Worm (Caenorhabditis elegans) whole organism, L2 larva: ENCODE measurements around the gene nhr-268.
A peak's percentile ranks its signal among the peaks of the same experiment; 100 is the strongest.
"Not testable (repeated sequence)": the region's sequence is repeated elsewhere in the genome, so short reads cannot be mapped to it uniquely, and the experiment has no call there.

ENCODE experiments used
- C34F6.9 ChIP-seq: fragments of 150-350 bp; optimal IDR thresholded peaks from 2 replicates; lab custom pipeline; 2014; ENCODE audit warnings: missing biosample characterization, missing genetic modification characterization
- F13H6.1 ChIP-seq: sonication (generic microtip); optimal IDR thresholded peaks from 2 replicates; lab custom pipeline; 2016; ENCODE audit warnings: missing genetic modification characterization, missing compliant biosample characterization
- R02D3.7 ChIP-seq: fragments of 150-350 bp; optimal IDR thresholded peaks from 2 replicates; lab custom pipeline; 2014; ENCODE audit warnings: missing biosample characterization, missing genetic modification characterization
- Y55F3AM.14 ChIP-seq: fragments of 200-800 bp; sonication (Bioruptor generic); optimal IDR thresholded peaks from 2 replicates; lab custom pipeline; 2018; ENCODE audit warnings: mild to moderate bottlenecking, missing genetic modification characterization, missing compliant biosample characterization
- ZK546.5 ChIP-seq: sonication (generic microtip); optimal IDR thresholded peaks from 2 replicates; lab custom pipeline; 2017; ENCODE audit warnings: missing biosample characterization, missing genetic modification characterization
- aly-2 ChIP-seq: fragments of 150-350 bp; optimal IDR thresholded peaks from 2 replicates; lab custom pipeline; 2014; ENCODE audit warnings: missing biosample characterization, missing genetic modification characterization
- ama-1 ChIP-seq: fragments of 150-350 bp; optimal IDR thresholded peaks from 2 replicates; lab custom pipeline; 2018; ENCODE audit warnings: inconsistent platforms
- blmp-1 ChIP-seq: sonication (generic microtip); optimal IDR thresholded peaks from 2 replicates; lab custom pipeline; 2017; ENCODE audit warnings: missing genetic modification characterization, mild to moderate bottlenecking, missing compliant biosample characterization, antibody characterized with exemption, moderate library complexity; ENCODE audit not compliant: insufficient read depth
- ceh-82 ChIP-seq: fragments of 150-350 bp; optimal IDR thresholded peaks from 2 replicates; lab custom pipeline; 2014; ENCODE audit warnings: missing biosample characterization, missing genetic modification characterization
- crh-2 ChIP-seq: sonication (generic microtip); optimal IDR thresholded peaks from 2 replicates; lab custom pipeline; 2017; ENCODE audit warnings: missing biosample characterization, missing genetic modification characterization
- dmd-4 ChIP-seq: sonication (generic microtip); optimal IDR thresholded peaks from 2 replicates; lab custom pipeline; 2017; ENCODE audit warnings: missing biosample characterization, missing genetic modification characterization
- egl-27 ChIP-seq: sonication (generic microtip); optimal IDR thresholded peaks from 3 replicates; lab custom pipeline; 2017; ENCODE audit warnings: missing biosample characterization, missing genetic modification reagents, missing genetic modification characterization
- elt-3 ChIP-seq: sonication (generic microtip); optimal IDR thresholded peaks from 2 replicates; lab custom pipeline; 2017; ENCODE audit warnings: missing biosample characterization, missing genetic modification characterization
- lin-11 ChIP-seq: fragments of 150-350 bp; sonication (generic microtip); optimal IDR thresholded peaks from 2 replicates; lab custom pipeline; 2014; ENCODE audit warnings: missing biosample characterization, missing genetic modification characterization, inconsistent platforms, mixed read lengths
- lin-13 ChIP-seq: fragments of 150-350 bp; optimal IDR thresholded peaks from 2 replicates; lab custom pipeline; 2014; ENCODE audit warnings: missing biosample characterization, missing genetic modification reagents, missing genetic modification characterization
- lin-39 ChIP-seq: fragments of 150-350 bp; optimal IDR thresholded peaks from 2 replicates; lab custom pipeline; 2014; ENCODE audit warnings: missing biosample characterization, missing genetic modification reagents, missing genetic modification characterization
- lsy-2 ChIP-seq, 2 experiments: fragments of 150-350 bp in 1 of 2; sonication (generic microtip) in 1 of 2; optimal IDR thresholded peaks; 2 replicates each; lab custom pipeline; 2014 to 2017; ENCODE audit warnings: missing biosample characterization in 2 of 2, missing genetic modification characterization in 2 of 2
- mab-5 ChIP-seq: fragments of 150-350 bp; optimal IDR thresholded peaks from 2 replicates; lab custom pipeline; 2014; ENCODE audit warnings: missing biosample characterization, missing genetic modification characterization
- mbf-1 ChIP-seq: sonication (generic microtip); optimal IDR thresholded peaks from 2 replicates; lab custom pipeline; 2017; ENCODE audit warnings: missing biosample characterization, missing genetic modification characterization
- nhr-11 ChIP-seq: fragments of 150-350 bp; optimal IDR thresholded peaks from 2 replicates; lab custom pipeline; 2014; ENCODE audit warnings: missing biosample characterization, missing genetic modification characterization
- nhr-12 ChIP-seq: fragments of 150-350 bp; optimal IDR thresholded peaks from 2 replicates; lab custom pipeline; 2014; ENCODE audit warnings: missing biosample characterization, missing genetic modification characterization
- nhr-129 ChIP-seq: fragments of 150-350 bp; optimal IDR thresholded peaks from 2 replicates; lab custom pipeline; 2014; ENCODE audit warnings: missing biosample characterization, missing genetic modification characterization
- nhr-21 ChIP-seq: fragments of 150-350 bp; optimal IDR thresholded peaks from 2 replicates; lab custom pipeline; 2014; ENCODE audit warnings: missing biosample characterization, missing genetic modification characterization
- nhr-23 ChIP-seq: fragments of 150-350 bp; optimal IDR thresholded peaks from 2 replicates; lab custom pipeline; 2014; ENCODE audit warnings: missing biosample characterization, missing genetic modification reagents, missing genetic modification characterization
- nhr-25 ChIP-seq: fragments of 150-350 bp; sonication (generic microtip); optimal IDR thresholded peaks from 3 replicates; lab custom pipeline; 2014; ENCODE audit warnings: missing biosample characterization, missing genetic modification characterization
- nhr-6 ChIP-seq: fragments of 150-350 bp; optimal IDR thresholded peaks from 2 replicates; lab custom pipeline; 2014; ENCODE audit warnings: missing biosample characterization, missing genetic modification characterization
- nhr-77 ChIP-seq: fragments of 150-350 bp; optimal IDR thresholded peaks from 2 replicates; lab custom pipeline; 2014; ENCODE audit warnings: missing biosample characterization, missing genetic modification characterization
- sma-3 ChIP-seq: sonication (generic microtip); optimal IDR thresholded peaks from 2 replicates; lab custom pipeline; 2016; ENCODE audit warnings: missing genetic modification reagents, missing genetic modification characterization, missing compliant biosample characterization
- sma-9 ChIP-seq, 2 experiments: fragments of 150-350 bp in 1 of 2; sonication (generic microtip) in 1 of 2; optimal IDR thresholded peaks; 2 replicates each; lab custom pipeline; 2014 to 2016; ENCODE audit warnings: missing genetic modification characterization in 2 of 2, mild to moderate bottlenecking in 1 of 2, missing biosample characterization in 1 of 2, missing compliant biosample characterization in 1 of 2, missing genetic modification reagents in 1 of 2, moderate library complexity in 1 of 2
- snpc-4 ChIP-seq: fragments of 150-350 bp; optimal IDR thresholded peaks from 2 replicates; lab custom pipeline; 2014; ENCODE audit warnings: missing biosample characterization, missing genetic modification characterization
- unc-55 ChIP-seq: fragments of 150-350 bp; sonication (generic microtip); optimal IDR thresholded peaks from 3 replicates; lab custom pipeline; 2014; ENCODE audit warnings: missing biosample characterization, missing genetic modification reagents, missing genetic modification characterization
- ztf-11 ChIP-seq: sonication (generic microtip); optimal IDR thresholded peaks from 2 replicates; lab custom pipeline; 2017; ENCODE audit warnings: missing biosample characterization, missing genetic modification characterization
- ztf-4 ChIP-seq: fragments of 150-350 bp; optimal IDR thresholded peaks from 2 replicates; lab custom pipeline; 2014; ENCODE audit warnings: missing biosample characterization, missing genetic modification characterization

The nhr-268 gene

ce11 chrV:15689952-15690351, at the start of gene nhr-268:
nhr-268 (plus strand) TSS chrV:15690252.
- no peak for TF ChIP-seq sma-9 (GFP tag; optimal IDR thresholded peaks at IDR 0.05; lab: Kevin White, UChicago)
- TF ChIP-seq sma-9 (tag; optimal IDR thresholded peaks at IDR 0.05; lab: Kevin White, UChicago): no peak
- no peak for TF ChIP-seq nhr-11
- no peak for TF ChIP-seq nhr-21 (tag; lab: Kevin White, UChicago)
- TF ChIP-seq nhr-6 (tag; lab: Kevin White, UChicago): no peak
- no peak for TF ChIP-seq mbf-1
- no peak for TF ChIP-seq mab-5 (tag; lab: Kevin White, UChicago)
- TF ChIP-seq nhr-77: no peak
- no peak for TF ChIP-seq lin-13 (GFP tag; lab: Kevin White, UChicago)
- no peak for TF ChIP-seq unc-55
- TF ChIP-seq nhr-23 (tag; lab: Kevin White, UChicago): no peak
- TF ChIP-seq egl-27 (tag; lab: Kevin White, UChicago): no peak
- TF ChIP-seq crh-2 (tag; lab: Kevin White, UChicago): no peak
- TF ChIP-seq dmd-4: no peak
- no peak for TF ChIP-seq aly-2 (tag; lab: Kevin White, UChicago)

- not testable (repeated sequence) for TF ChIP-seq R02D3.7, nhr-25, nhr-129 (tag; lab: Kevin White, UChicago)
Observed at ce11 chrV:15643192-15643591, 46.9 kb upstream of the nhr-268 start, which contains the start of gene C55A1.4. C55A1.4 (minus strand) TSS chrV:15643292.

ce11 chrV:15644575-15644974, 45.5 kb upstream of the nhr-268 start, which contains the start of gene str-23:
str-23 (plus strand) TSS chrV:15644875.
- TF ChIP-seq egl-27 (tag; lab: Kevin White, UChicago) (no peak), snpc-4 (tag; lab: Kevin White, UChicago) (no peak), nhr-12 (tag; lab: Kevin White, UChicago) (no peak)

ce11 chrV:15647536-15648085, 42.4 kb upstream of the nhr-268 start, which contains the start of the genes C55A1.7 and C55A1.6:
C55A1.7 (minus strand) TSS chrV:15647636.
C55A1.6 (plus strand) TSS chrV:15648035.
- not testable (repeated sequence) for TF ChIP-seq unc-55; sma-3 (GFP tag; lab: Kevin White, UChicago); nhr-12 (tag; lab: Kevin White, UChicago)

- no peak for TF ChIP-seq ZK546.5 (tag; lab: Kevin White, UChicago)
- no peak for TF ChIP-seq elt-3 (tag; lab: Kevin White, UChicago)
- no peak for TF ChIP-seq nhr-6 (tag; lab: Kevin White, UChicago)
- no peak for TF ChIP-seq ztf-11 (tag; lab: Kevin White, UChicago)
- no peak for TF ChIP-seq C34F6.9 (tag; lab: Kevin White, UChicago)
- TF ChIP-seq nhr-23 (tag; lab: Kevin White, UChicago): no peak
Observed at ce11 chrV:15650167-15650566, 39.9 kb upstream of the nhr-268 start, which contains the start of gene sru-42. sru-42 (plus strand) TSS chrV:15650467.

ce11 chrV:15652147-15652546, 37.9 kb upstream of the nhr-268 start:
- TF ChIP-seq nhr-25 (tag; lab: Kevin White, UChicago) (peak; percentile 58), nhr-129 (tag; lab: Kevin White, UChicago) (peak; percentile 8), nhr-23 (tag; lab: Kevin White, UChicago) (no peak)

ce11 chrV:15654124-15654523, 35.9 kb upstream of the nhr-268 start, which contains the start of gene F53E4.2:
F53E4.2 (plus strand) TSS chrV:15654424.
- TF ChIP-seq lin-39 (tag; lab: Kevin White, UChicago) (no peak), ceh-82 (tag; lab: Kevin White, UChicago) (no peak), elt-3 (tag; lab: Kevin White, UChicago) (no peak), ama-1 (lab: Kevin White, UChicago) (no peak), sma-9 (GFP tag; optimal IDR thresholded peaks at IDR 0.05; lab: Kevin White, UChicago) (no peak), sma-9 (tag; optimal IDR thresholded peaks at IDR 0.05; lab: Kevin White, UChicago) (no peak), nhr-25 (tag; lab: Kevin White, UChicago) (no peak), unc-55 (no peak), lsy-2 (tag; optimal IDR thresholded peaks at IDR 0.05; lab: Kevin White, UChicago) (no peak), mbf-1 (no peak), ztf-4 (no peak), nhr-77 (no peak), F13H6.1 (tag; lab: Kevin White, UChicago) (no peak), lin-11 (no peak), blmp-1 (no peak), dmd-4 (no peak), sma-3 (GFP tag; lab: Kevin White, UChicago) (no peak), aly-2 (tag; lab: Kevin White, UChicago) (no peak), Y55F3AM.14 (GFP tag; lab: Kevin White, UChicago) (no peak)
